Worm (Caenorhabditis elegans): Measurements from ENCODE around the gene sru-39.

The sru-39 gene

ce11 chrV:9833900-9834299 lies 30.6 kb downstream of the sru-39 start, which contains the start of gene sru-40:
Gene sru-40 (minus strand): TSS chrV:9834000.
- no peak for TF ChIP-seq aha-1 (tag)
- TF ChIP-seq dpl-1 (GFP tag; optimal IDR thresholded peaks at IDR 0.05) = no peak
- TF ChIP-seq F49E8.2 (tag; optimal IDR thresholded peaks at IDR 0.05; ENCODE audit: borderline replicate concordance) = no peak
- TF ChIP-seq nhr-41 (GFP tag; IDR thresholded peaks at IDR 0.05) = no peak
- TF ChIP-seq fkh-10 (GFP tag; optimal IDR thresholded peaks at IDR 0.05) = no peak
- TF ChIP-seq ceh-82 (tag; optimal IDR thresholded peaks at IDR 0.05) = no peak
- TF ChIP-seq dve-1 (tag; optimal IDR thresholded peaks at IDR 0.05; ENCODE audit: insufficient read depth) = no peak
- TF ChIP-seq lim-7 (GFP tag; IDR thresholded peaks at IDR 0.05) = no peak
- TF ChIP-seq ces-1 (GFP tag; optimal IDR thresholded peaks at IDR 0.05) = no peak
- no peak for TF ChIP-seq dmd-6 (GFP tag; IDR thresholded peaks at IDR 0.05)
- no peak for TF ChIP-seq Y105C5A.15 (GFP tag; IDR thresholded peaks at IDR 0.05)
- TF ChIP-seq tag-97 (GFP tag; IDR thresholded peaks at IDR 0.05) = no peak

- TF ChIP-seq nhr-6 (tag; optimal IDR thresholded peaks at IDR 0.05) (no peak), lin-38 (GFP tag; IDR thresholded peaks at IDR 0.05) (no peak), nhr-77 (tag; optimal IDR thresholded peaks at IDR 0.05) (no peak), snpc-4 (tag; optimal IDR thresholded peaks at IDR 0.05) (no peak), ZK546.5 (tag; optimal IDR thresholded peaks at IDR 0.05) (no peak), unc-62 (GFP tag; optimal IDR thresholded peaks at IDR 0.05 in 1 of 2) (no peak), unc-62 (tag; optimal IDR thresholded peaks at IDR 0.05) (no peak), attf-4 (tag; optimal IDR thresholded peaks at IDR 0.05) (no peak), ctbp-1 (GFP tag; IDR thresholded peaks at IDR 0.05) (no peak), mxl-3 (GFP tag; optimal IDR thresholded peaks at IDR 0.05) (no peak), tag-97 (GFP tag; IDR thresholded peaks at IDR 0.05) (no peak), spr-1 (tag; optimal IDR thresholded peaks at IDR 0.05) (no peak), nhr-25 (tag; optimal IDR thresholded peaks at IDR 0.05; ENCODE audit: borderline replicate concordance, insufficient read depth) (no peak), R02D3.7 (tag; optimal IDR thresholded peaks at IDR 0.05) (no peak), daf-19 (GFP tag; conservative IDR thresholded peaks at IDR 0.05) (no peak), nhr-41 (GFP tag; IDR thresholded peaks at IDR 0.05) (no peak), egl-27 (tag; optimal IDR thresholded peaks at IDR 0.05) (no peak)
These were observed 32.7 kb downstream of the sru-39 start, which contains the start of gene sru-38 for ce11 chrV:9835945-9836344. Gene sru-38 (minus strand): TSS chrV:9836045.

ce11 chrV:9837679-9838078 lies 34.4 kb downstream of the sru-39 start, which contains the start of gene srsx-21:
Gene srsx-21 (plus strand): TSS chrV:9837979.
- TF ChIP-seq aly-2 (tag; optimal IDR thresholded peaks at IDR 0.05) (no peak), nhr-48 (tag; optimal IDR thresholded peaks at IDR 0.05) (no peak), unc-62 (GFP tag; optimal IDR thresholded peaks at IDR 0.05 in 1 of 2) (peak in 1 of 2 experiments; percentile 59), unc-62 (tag; optimal IDR thresholded peaks at IDR 0.05) (no peak)

ce11 chrV:9841376-9841775 lies 38.1 kb downstream of the sru-39 start, which contains the start of gene sru-36:
Gene sru-36 (plus strand): TSS chrV:9841676.
- TF ChIP-seq lin-39 (tag; optimal IDR thresholded peaks at IDR 0.05) (no peak), daf-8 (GFP tag; IDR thresholded peaks at IDR 0.05) (no peak), daf-12 (tag; optimal IDR thresholded peaks at IDR 0.05) (no peak), dve-1 (tag; optimal IDR thresholded peaks at IDR 0.05; ENCODE audit: insufficient read depth) (no peak), ceh-32 (tag; optimal IDR thresholded peaks at IDR 0.05; ENCODE audit: poor library complexity) (no peak), lsy-2 (tag; optimal IDR thresholded peaks at IDR 0.05) (no peak), lim-7 (GFP tag; IDR thresholded peaks at IDR 0.05) (no peak), ZK337.2 (GFP tag; IDR thresholded peaks at IDR 0.05) (no peak), ZK546.5 (tag; optimal IDR thresholded peaks at IDR 0.05) (no peak), zip-2 (tag; optimal IDR thresholded peaks at IDR 0.05) (no peak), snpc-4 (tag; optimal IDR thresholded peaks at IDR 0.05) (no peak), mdl-1 (tag; optimal IDR thresholded peaks at IDR 0.05) (no peak)

All from whole organism, L4 larva.